Fruit fly (Drosophila melanogaster): ENCODE measurements around the gene Tango14.
A peak's percentile ranks its signal among the peaks of the same experiment; 100 is the strongest.

The Tango14 gene

dm6 chr2L:1118880-1119809, 39.3 kb upstream of the Tango14 start:
- TF ChIP-seq CG4496 (GFP tag; IDR thresholded peaks at IDR 0.05) = peak; percentile 80
- TF ChIP-seq rn (GFP tag; IDR thresholded peaks at IDR 0.05) = peak; percentile 57
- TF ChIP-seq CG14655 (GFP tag; optimal IDR thresholded peaks at IDR 0.05) = peak; percentile 75
- peak; percentile 71 for TF ChIP-seq CG8159 (tag; optimal IDR thresholded peaks at IDR 0.05)
- no peak for TF ChIP-seq CG13204 (GFP tag; optimal IDR thresholded peaks at IDR 0.05)
- no peak for TF ChIP-seq D1 (tag; optimal IDR thresholded peaks at IDR 0.05)
- TF ChIP-seq CG17806 (tag; optimal IDR thresholded peaks at IDR 0.05) = peak; percentile 61
- peak; percentile 74 for TF ChIP-seq CG8301 (tag; optimal IDR thresholded peaks at IDR 0.05)
- TF ChIP-seq CG15710 (tag; optimal IDR thresholded peaks at IDR 0.05) = peak; percentile 62
- TF ChIP-seq gl (tag; optimal IDR thresholded peaks at IDR 0.05) = peak; percentile 36
- TF ChIP-seq fd96Ca (GFP tag; IDR thresholded peaks at IDR 0.05) = peak; percentile 88
- TF ChIP-seq CG9948 (tag; optimal IDR thresholded peaks at IDR 0.05) = peak; percentile 46
- peak; percentile 41 for TF ChIP-seq CG34367 (tag; optimal IDR thresholded peaks at IDR 0.05)
- peak; percentile 59 for TF ChIP-seq Pif1A (GFP tag; optimal IDR thresholded peaks at IDR 0.05)
- TF ChIP-seq CG10348 (GFP tag; IDR thresholded peaks at IDR 0.05) = peak; percentile 45; the same call in 1 of the 2 replicates
- peak; percentile 73 for TF ChIP-seq Snoo (tag; optimal IDR thresholded peaks at IDR 0.05)
- TF ChIP-seq Ets98B (GFP tag; IDR thresholded peaks at IDR 0.05) = peak; percentile 58
- TF ChIP-seq CG32121 (GFP tag; IDR thresholded peaks at IDR 0.05) = peak; percentile 71
- peak; percentile 78 for TF ChIP-seq EcR (GFP tag; optimal IDR thresholded peaks at IDR 0.05)
- TF ChIP-seq Pif1B (GFP tag; optimal IDR thresholded peaks at IDR 0.05) = peak; percentile 70
- peak; percentile 73 for TF ChIP-seq CG12605 (GFP tag; IDR thresholded peaks at IDR 0.05)

dm6 chr2L:1120206-1120902, 38.1 kb upstream of the Tango14 start:
- TF ChIP-seq CG17806 (tag; optimal IDR thresholded peaks at IDR 0.05) = no peak
- peak; percentile 24 for TF ChIP-seq CG14655 (GFP tag; optimal IDR thresholded peaks at IDR 0.05)
- peak; percentile 54; the same call in 1 of the 3 replicates for TF ChIP-seq CG4496 (GFP tag; IDR thresholded peaks at IDR 0.05)

dm6 chr2L:1121942-1122710, 36.3 kb upstream of the Tango14 start:
- no peak for TF ChIP-seq CG4496 (GFP tag; IDR thresholded peaks at IDR 0.05)
- TF ChIP-seq fd96Ca (GFP tag; IDR thresholded peaks at IDR 0.05) = no peak

dm6 chr2L:1122711-1122960, 35.8 kb upstream of the Tango14 start:
- TF ChIP-seq CG34367 (tag; optimal IDR thresholded peaks at IDR 0.05) = no peak
- TF ChIP-seq Pif1A (GFP tag; optimal IDR thresholded peaks at IDR 0.05) = no peak
- TF ChIP-seq CG8301 (tag; optimal IDR thresholded peaks at IDR 0.05) = no peak
- no peak for TF ChIP-seq CG32121 (GFP tag; IDR thresholded peaks at IDR 0.05)
- TF ChIP-seq EcR (GFP tag; optimal IDR thresholded peaks at IDR 0.05) = no peak
- no peak for TF ChIP-seq CG13204 (GFP tag; optimal IDR thresholded peaks at IDR 0.05)
- no peak for TF ChIP-seq CG14655 (GFP tag; optimal IDR thresholded peaks at IDR 0.05)
- TF ChIP-seq CG17806 (tag; optimal IDR thresholded peaks at IDR 0.05) = no peak
- TF ChIP-seq Snoo (tag; optimal IDR thresholded peaks at IDR 0.05) = no peak
- TF ChIP-seq CG4496 (GFP tag; IDR thresholded peaks at IDR 0.05) = no peak
- no peak for TF ChIP-seq CG12605 (GFP tag; IDR thresholded peaks at IDR 0.05)
- TF ChIP-seq Pif1B (GFP tag; optimal IDR thresholded peaks at IDR 0.05) = no peak
- TF ChIP-seq CG15710 (tag; optimal IDR thresholded peaks at IDR 0.05) = no peak
- no peak for TF ChIP-seq Ets98B (GFP tag; IDR thresholded peaks at IDR 0.05)
- TF ChIP-seq rn (GFP tag; IDR thresholded peaks at IDR 0.05) = no peak
- no peak for TF ChIP-seq CG9948 (tag; optimal IDR thresholded peaks at IDR 0.05)
- TF ChIP-seq fd96Ca (GFP tag; IDR thresholded peaks at IDR 0.05) = no peak
- TF ChIP-seq gl (tag; optimal IDR thresholded peaks at IDR 0.05) = no peak

- TF ChIP-seq CG32121 (GFP tag; IDR thresholded peaks at IDR 0.05) = no peak
- TF ChIP-seq EcR (GFP tag; optimal IDR thresholded peaks at IDR 0.05) = peak; percentile 70
These were observed 35.2 kb upstream of the Tango14 start for dm6 chr2L:1123078-1123818.

dm6 chr2L:1124265-1124664, 34.2 kb upstream of the Tango14 start:
- TF ChIP-seq CG14655 (GFP tag; optimal IDR thresholded peaks at IDR 0.05) (no peak), CG10348 (GFP tag; IDR thresholded peaks at IDR 0.05) (no peak), CG32121 (GFP tag; IDR thresholded peaks at IDR 0.05) (no peak), Pif1A (GFP tag; optimal IDR thresholded peaks at IDR 0.05) (no peak), D1 (tag; optimal IDR thresholded peaks at IDR 0.05) (no peak), Snoo (tag; optimal IDR thresholded peaks at IDR 0.05) (no peak), CG8301 (tag; optimal IDR thresholded peaks at IDR 0.05) (no peak), CG13204 (GFP tag; optimal IDR thresholded peaks at IDR 0.05) (no peak), CG9948 (tag; optimal IDR thresholded peaks at IDR 0.05) (no peak)

Data from whole organism, pupa.